Fruit fly (Drosophila melanogaster) whole organism, embryonic: Measurements from ENCODE around the gene CG14194.
A peak's percentile ranks its signal among the peaks of the same experiment; 100 is the strongest.

Experiments used
- Ada2b ChIP-seq: fragments of 200-800 bp; sonication (Bioruptor generic); IDR thresholded peaks from 2 replicates; pipeline ENCODE4 v1.3.6; 2022; ENCODE audit warnings: missing biosample characterization, missing genetic modification characterization
- C15 ChIP-seq: fragments of 200-800 bp; sonication (Bioruptor generic); IDR thresholded peaks from 3 replicates; pipeline ENCODE4 v1.3.6; 2022; ENCODE audit warnings: missing biosample characterization, missing genetic modification characterization
- CG10565 ChIP-seq: fragments of 200-800 bp; sonication (Bioruptor generic); optimal IDR thresholded peaks from 3 replicates; lab custom pipeline; 2016; ENCODE audit warnings: missing biosample characterization, mild to moderate bottlenecking, missing genetic modification characterization
- CG10979 ChIP-seq: fragments of 200-800 bp; sonication (Bioruptor generic); optimal IDR thresholded peaks from 2 replicates; lab custom pipeline; 2018; ENCODE audit warnings: missing biosample characterization, mild to moderate bottlenecking, missing genetic modification characterization, moderate library complexity
- CG11696 ChIP-seq: fragments of 200-800 bp; sonication (Bioruptor generic); IDR thresholded peaks from 2 replicates; pipeline ENCODE4 v1.3.6; 2022; ENCODE audit warnings: missing biosample characterization, missing genetic modification characterization
- CG12155 ChIP-seq: fragments of 200-800 bp; sonication (Bioruptor generic); optimal IDR thresholded peaks from 3 replicates; lab custom pipeline; 2016; ENCODE audit warnings: missing biosample characterization, missing genetic modification characterization
- CG13287 ChIP-seq: fragments of 200-800 bp; sonication (Bioruptor generic); IDR thresholded peaks from 2 replicates; pipeline ENCODE4 v1.3.6; 2022; ENCODE audit warnings: missing biosample characterization, missing genetic modification characterization; ENCODE audit not compliant: partially characterized antibody
- CG1529 ChIP-seq: fragments of 200-800 bp; sonication (Bioruptor generic); optimal IDR thresholded peaks from 3 replicates; lab custom pipeline; 2018; ENCODE audit warnings: missing biosample characterization, missing genetic modification characterization
- CG1603 ChIP-seq: fragments of 200-800 bp; sonication (Bioruptor generic); optimal IDR thresholded peaks from 2 replicates; lab custom pipeline; 2019; ENCODE audit warnings: missing biosample characterization, mild to moderate bottlenecking, missing genetic modification characterization, moderate library complexity
- CG17361 ChIP-seq: fragments of 200-800 bp; sonication (Bioruptor generic); IDR thresholded peaks from 3 replicates; pipeline ENCODE4 v1.3.6; 2022; ENCODE audit warnings: missing biosample characterization, missing genetic modification characterization
- CG18764 ChIP-seq: fragments of 200-800 bp; sonication (Bioruptor generic); optimal IDR thresholded peaks from 3 replicates; lab custom pipeline; 2016; ENCODE audit warnings: missing biosample characterization, missing genetic modification characterization
- CG43689 ChIP-seq: fragments of 200-800 bp; sonication (Bioruptor generic); IDR thresholded peaks from 2 replicates; pipeline ENCODE4 v1.3.6; 2022; ENCODE audit warnings: missing biosample characterization, missing genetic modification characterization
- CG4424 ChIP-seq: fragments of 200-800 bp; sonication (Bioruptor generic); optimal IDR thresholded peaks from 3 replicates; lab custom pipeline; 2016; ENCODE audit warnings: missing biosample characterization, missing genetic modification characterization
- CG6175 ChIP-seq: fragments of 200-800 bp; sonication (Bioruptor generic); IDR thresholded peaks from 3 replicates; pipeline ENCODE4 v1.3.6; 2022; ENCODE audit warnings: missing biosample characterization, missing genetic modification characterization
- CG6683 ChIP-seq: fragments of 200-800 bp; sonication (Bioruptor generic); optimal IDR thresholded peaks from 2 replicates; lab custom pipeline; 2017; ENCODE audit warnings: missing biosample characterization, mild to moderate bottlenecking, missing genetic modification characterization, missing genetic modification reagents
- CG6765 ChIP-seq: fragments of 200-800 bp; sonication (Bioruptor generic); optimal IDR thresholded peaks from 3 replicates; lab custom pipeline; 2017; ENCODE audit warnings: missing biosample characterization, mild to moderate bottlenecking, missing genetic modification characterization
- CG7987 ChIP-seq: fragments of 200-800 bp; sonication (Bioruptor generic); optimal IDR thresholded peaks from 2 replicates; lab custom pipeline; 2018; ENCODE audit warnings: missing biosample characterization, mild to moderate bottlenecking, missing genetic modification characterization, moderate library complexity
- CG8359 ChIP-seq: fragments of 200-800 bp; sonication (Bioruptor generic); optimal IDR thresholded peaks from 2 replicates; lab custom pipeline; 2017; ENCODE audit warnings: missing biosample characterization, mild to moderate bottlenecking, missing genetic modification characterization, borderline replicate concordance
- Camta ChIP-seq: fragments of 200-800 bp; sonication (Bioruptor generic); optimal IDR thresholded peaks from 2 replicates; lab custom pipeline; 2016; ENCODE audit warnings: missing biosample characterization, missing genetic modification characterization
- Dfd ChIP-seq, 2 experiments: fragments of >200 bp; optimal IDR thresholded peaks; 2 replicates each; lab custom pipeline; 2017; ENCODE audit warnings: missing biosample characterization in 2 of 2, missing genetic modification characterization in 2 of 2
- Elba2 ChIP-seq: fragments of 200-800 bp; sonication (Bioruptor generic); optimal IDR thresholded peaks from 3 replicates; lab custom pipeline; 2016; ENCODE audit warnings: missing biosample characterization, missing genetic modification characterization
- HLH4C ChIP-seq: fragments of 200-800 bp; sonication (Bioruptor generic); IDR thresholded peaks from 3 replicates; pipeline ENCODE4 v1.3.6; 2022; ENCODE audit warnings: missing biosample characterization, missing genetic modification characterization; ENCODE audit not compliant: partially characterized antibody
- MBD-R2 ChIP-seq: fragments of 200-800 bp; sonication (Bioruptor generic); IDR thresholded peaks from 2 replicates; pipeline ENCODE4 v1.3.6; 2022; ENCODE audit warnings: missing biosample characterization, missing genetic modification characterization
- MESR4 ChIP-seq: fragments of 200-800 bp; sonication (Bioruptor generic); optimal IDR thresholded peaks from 2 replicates; lab custom pipeline; 2018; ENCODE audit warnings: missing biosample characterization, mild to moderate bottlenecking, missing genetic modification characterization, moderate library complexity
- Meics ChIP-seq: fragments of 200-800 bp; sonication (Bioruptor generic); optimal IDR thresholded peaks from 2 replicates; lab custom pipeline; 2017; ENCODE audit warnings: missing biosample characterization, mild to moderate bottlenecking, missing genetic modification characterization
- Mes4 ChIP-seq: fragments of 200-800 bp; sonication (Bioruptor generic); optimal IDR thresholded peaks from 2 replicates; lab custom pipeline; 2016; ENCODE audit warnings: missing biosample characterization, missing genetic modification characterization
- Myb ChIP-seq: fragments of 200-800 bp; sonication (Bioruptor generic); optimal IDR thresholded peaks from 2 replicates; lab custom pipeline; 2016; ENCODE audit warnings: missing biosample characterization, missing genetic modification characterization
- Opbp ChIP-seq: fragments of 200-800 bp; sonication (Bioruptor generic); IDR thresholded peaks from 3 replicates; pipeline ENCODE4 v1.3.6; 2022; ENCODE audit warnings: missing biosample characterization, missing genetic modification characterization; ENCODE audit not compliant: partially characterized antibody
- Rfx ChIP-seq: fragments of 200-800 bp; sonication (Bioruptor generic); IDR thresholded peaks from 2 replicates; pipeline ENCODE4 v1.3.6; 2022; ENCODE audit warnings: missing biosample characterization, missing genetic modification characterization
- ara ChIP-seq: fragments of 200-800 bp; sonication (Bioruptor generic); IDR thresholded peaks from 2 replicates; pipeline ENCODE4 v1.3.6; 2022; ENCODE audit warnings: missing biosample characterization, missing genetic modification characterization
- bowl ChIP-seq: fragments of 200-800 bp; sonication (Bioruptor generic); IDR thresholded peaks from 2 replicates; pipeline ENCODE4 v1.3.6; 2022; ENCODE audit warnings: missing biosample characterization, missing genetic modification characterization
- crol ChIP-seq: fragments of 200-800 bp; sonication (Bioruptor generic); IDR thresholded peaks from 2 replicates; pipeline ENCODE4 v1.3.6; 2022; ENCODE audit warnings: missing biosample characterization, missing genetic modification characterization
- cwo ChIP-seq: fragments of 200-800 bp; sonication (Bioruptor generic); optimal IDR thresholded peaks from 3 replicates; lab custom pipeline; 2017; ENCODE audit warnings: missing biosample characterization, missing genetic modification characterization, mild to moderate bottlenecking, moderate library complexity, missing genetic modification reagents
- disco-r ChIP-seq: fragments of 200-800 bp; sonication (Bioruptor generic); optimal IDR thresholded peaks from 2 replicates; lab custom pipeline; 2016; ENCODE audit warnings: missing biosample characterization, missing genetic modification characterization
- hb ChIP-seq: fragments of 200-800 bp; sonication (Bioruptor generic); IDR thresholded peaks from 3 replicates; pipeline ENCODE4 v1.3.6; 2022; ENCODE audit warnings: missing biosample characterization, missing genetic modification characterization; ENCODE audit not compliant: partially characterized antibody
- hkb ChIP-seq, 2 experiments: fragments of 200-800 bp in 1 of 2; fragments of >200 bp in 1 of 2; sonication (Bioruptor generic) in 1 of 2; IDR thresholded peaks in 1 of 2; optimal IDR thresholded peaks in 1 of 2; 2 replicates each; pipeline versions ENCODE4 v1.3.6 to Lab custom; 2017 to 2022; ENCODE audit warnings: missing biosample characterization in 1 of 2, missing genetic modification characterization in 1 of 2
- insv ChIP-seq, 2 experiments: fragments of 200-800 bp; sonication (Bioruptor generic); optimal IDR thresholded peaks; 3 replicates each; lab custom pipeline; 2016 to 2018; ENCODE audit warnings: missing biosample characterization in 2 of 2, missing genetic modification characterization in 2 of 2
- inv ChIP-seq: fragments of 200-800 bp; sonication (Bioruptor generic); IDR thresholded peaks from 2 replicates; pipeline ENCODE4 v1.3.6; 2022; ENCODE audit warnings: missing biosample characterization, missing genetic modification characterization; ENCODE audit not compliant: partially characterized antibody
- jing ChIP-seq: fragments of 200-800 bp; sonication (Bioruptor generic); optimal IDR thresholded peaks from 2 replicates; lab custom pipeline; 2018; ENCODE audit warnings: missing biosample characterization, mild to moderate bottlenecking, missing genetic modification characterization
- klu ChIP-seq: fragments of 200-800 bp; sonication (Bioruptor generic); IDR thresholded peaks from 2 replicates; pipeline ENCODE4 v1.3.6; 2022; ENCODE audit warnings: missing biosample characterization, missing genetic modification characterization
- pb ChIP-seq: fragments of 200-800 bp; sonication (Bioruptor generic); optimal IDR thresholded peaks from 3 replicates; lab custom pipeline; 2016; ENCODE audit warnings: missing biosample characterization, missing genetic modification characterization
- ranshi ChIP-seq: fragments of 200-800 bp; sonication (Bioruptor generic); IDR thresholded peaks from 2 replicates; pipeline ENCODE4 v1.3.6; 2022; ENCODE audit warnings: missing biosample characterization, missing genetic modification characterization
- ro ChIP-seq: fragments of 200-800 bp; sonication (Bioruptor generic); IDR thresholded peaks from 2 replicates; pipeline ENCODE4 v1.3.6; 2022; ENCODE audit warnings: missing biosample characterization, missing genetic modification characterization
- sens-2 ChIP-seq: fragments of 200-800 bp; sonication (Bioruptor generic); IDR thresholded peaks from 2 replicates; pipeline ENCODE4 v1.3.6; 2022; ENCODE audit warnings: missing biosample characterization, missing genetic modification characterization
- so ChIP-seq: fragments of 200-800 bp; sonication (Bioruptor generic); IDR thresholded peaks from 3 replicates; pipeline ENCODE4 v1.3.6; 2022; ENCODE audit warnings: missing biosample characterization, missing genetic modification characterization
- sob ChIP-seq: fragments of 200-800 bp; sonication (Bioruptor generic); IDR thresholded peaks from 2 replicates; pipeline ENCODE4 v1.3.6; 2022; ENCODE audit warnings: missing biosample characterization, missing genetic modification characterization
- sug ChIP-seq: fragments of 200-800 bp; optimal IDR thresholded peaks from 2 replicates; lab custom pipeline; 2019; ENCODE audit warnings: missing biosample characterization, mild to moderate bottlenecking, missing genetic modification characterization, moderate library complexity
- tll ChIP-seq, 2 experiments: fragments of 200-800 bp in 1 of 2; fragments of >200 bp in 1 of 2; sonication (Bioruptor generic) in 1 of 2; optimal IDR thresholded peaks; 2 replicates each; lab custom pipeline; 2017 to 2019; ENCODE audit warnings: missing biosample characterization in 2 of 2, missing genetic modification characterization in 2 of 2, mild to moderate bottlenecking in 1 of 2, moderate library complexity in 1 of 2
- unc-4 ChIP-seq: fragments of 200-800 bp; sonication (Bioruptor generic); IDR thresholded peaks from 2 replicates; pipeline ENCODE4 v1.3.6; 2022; ENCODE audit warnings: missing biosample characterization, missing genetic modification characterization; ENCODE audit not compliant: partially characterized antibody
- yki ChIP-seq: fragments of >200 bp; optimal IDR thresholded peaks from 3 replicates; lab custom pipeline; 2018

CG14194 gene

dm6 chrX:19187624-19188085, 5.7 kb upstream of the CG14194 start, which contains the start of gene Mec2 (continued):
- no peak for TF ChIP-seq cwo (GFP tag; lab: Kevin White, UChicago)
- TF ChIP-seq CG17361 (GFP tag; lab: Robert Waterston, UW): no peak
- peak; percentile 39 for TF ChIP-seq CG10979 (tag; lab: Kevin White, UChicago)
- TF ChIP-seq CG12155: peak; percentile 0
- TF ChIP-seq klu (GFP tag; lab: Robert Waterston, UW): no peak
- TF ChIP-seq CG6175 (GFP tag; lab: Robert Waterston, UW): no peak
- TF ChIP-seq pb (GFP tag; lab: Kevin White, UChicago): peak; percentile 52
- no peak for TF ChIP-seq Dfd (GFP tag; optimal IDR thresholded peaks at IDR 0.05; lab: Kevin White, UChicago)
- no peak for TF ChIP-seq CG11696 (GFP tag; lab: Robert Waterston, UW)
- TF ChIP-seq sens-2: no peak
- TF ChIP-seq ro (GFP tag; lab: Robert Waterston, UW): no peak
- TF ChIP-seq hkb (optimal IDR thresholded peaks at IDR 0.05; lab: Kevin White, UChicago): no peak
- peak; percentile 55 for TF ChIP-seq hkb (GFP tag; IDR thresholded peaks at IDR 0.05; lab: Robert Waterston, UW)
- no peak for TF ChIP-seq C15 (GFP tag; lab: Robert Waterston, UW)
- no peak for TF ChIP-seq insv (GFP tag; optimal IDR thresholded peaks at IDR 0.05; lab: Kevin White, UChicago)
- no peak for TF ChIP-seq MBD-R2
- TF ChIP-seq Ada2b (GFP tag; lab: Robert Waterston, UW): peak; percentile 37; the same call in 1 of the 2 replicates
- 0 out of 3 replicates have a peak, but pooled peaks have one; percentile 31 for TF ChIP-seq so (GFP tag; lab: Robert Waterston, UW)
- no peak for TF ChIP-seq tll (GFP tag; optimal IDR thresholded peaks at IDR 0.05; lab: Kevin White, UChicago)
- TF ChIP-seq CG13287 (GFP tag; lab: Robert Waterston, UW): no peak
- no peak for TF ChIP-seq CG18764 (GFP tag; lab: Kevin White, UChicago)
- TF ChIP-seq CG10565 (GFP tag; lab: Kevin White, UChicago): no peak
- peak; percentile 47; the same call in 1 of the 2 replicates for TF ChIP-seq ara
- TF ChIP-seq CG1603 (tag; lab: Kevin White, UChicago): peak; percentile 74
- TF ChIP-seq CG8359 (GFP tag; lab: Kevin White, UChicago): no peak
- peak; percentile 53 for TF ChIP-seq Myb (GFP tag; lab: Kevin White, UChicago)
- TF ChIP-seq CG4424: no peak
- TF ChIP-seq sug (tag; lab: Kevin White, UChicago): no peak
- TF ChIP-seq Camta: no peak
- TF ChIP-seq bowl (GFP tag; lab: Robert Waterston, UW): 0 out of 2 replicates have a peak, but pooled peaks have one; percentile 14
- 0 out of 2 replicates have a peak, but pooled peaks have one; percentile 34 for TF ChIP-seq ranshi
- no peak for TF ChIP-seq CG6683 (GFP tag; lab: Kevin White, UChicago)
- TF ChIP-seq inv: no peak
- no peak for TF ChIP-seq CG6765 (GFP tag; lab: Kevin White, UChicago)
- peak; percentile 23 for TF ChIP-seq Meics (GFP tag; lab: Kevin White, UChicago)
- no peak for TF ChIP-seq unc-4 (GFP tag; lab: Robert Waterston, UW)
- TF ChIP-seq yki (lab: Kevin White, UChicago): no peak
- TF ChIP-seq CG7987 (GFP tag; lab: Kevin White, UChicago): no peak
- TF ChIP-seq MESR4 (GFP tag; lab: Kevin White, UChicago): no peak
- peak; percentile 22 for TF ChIP-seq disco-r (GFP tag; lab: Kevin White, UChicago)
- TF ChIP-seq Elba2: no peak
- TF ChIP-seq jing (GFP tag; lab: Kevin White, UChicago): peak; percentile 38
- peak; percentile 12 for TF ChIP-seq CG1529 (GFP tag; lab: Kevin White, UChicago)
- TF ChIP-seq HLH4C (GFP tag; lab: Robert Waterston, UW): no peak
- TF ChIP-seq Rfx (GFP tag; lab: Robert Waterston, UW): peak; percentile 39
- TF ChIP-seq hb: no peak
- peak; percentile 17 for TF ChIP-seq Mes4 (GFP tag; lab: Kevin White, UChicago)
- TF ChIP-seq sob (GFP tag; lab: Robert Waterston, UW): peak; percentile 25; the same call in 1 of the 2 replicates
- TF ChIP-seq CG43689 (GFP tag; lab: Robert Waterston, UW): no peak
- TF ChIP-seq crol (GFP tag; lab: Robert Waterston, UW): no peak
- TF ChIP-seq Opbp (GFP tag; lab: Robert Waterston, UW): no peak
